Fruit fly (Drosophila melanogaster) S2 (cell line): ENCODE measurements around the gene hh.

ENCODE experiments used
- CG8478 ChIP-seq: fragments of >200 bp; optimal IDR thresholded peaks from 2 replicates; lab custom pipeline; 2018
- CTCF ChIP-seq, 2 experiments: fragments of >200 bp; optimal IDR thresholded peaks; 2 replicates each; lab custom pipeline; 2018

Gene hh

DNA sequence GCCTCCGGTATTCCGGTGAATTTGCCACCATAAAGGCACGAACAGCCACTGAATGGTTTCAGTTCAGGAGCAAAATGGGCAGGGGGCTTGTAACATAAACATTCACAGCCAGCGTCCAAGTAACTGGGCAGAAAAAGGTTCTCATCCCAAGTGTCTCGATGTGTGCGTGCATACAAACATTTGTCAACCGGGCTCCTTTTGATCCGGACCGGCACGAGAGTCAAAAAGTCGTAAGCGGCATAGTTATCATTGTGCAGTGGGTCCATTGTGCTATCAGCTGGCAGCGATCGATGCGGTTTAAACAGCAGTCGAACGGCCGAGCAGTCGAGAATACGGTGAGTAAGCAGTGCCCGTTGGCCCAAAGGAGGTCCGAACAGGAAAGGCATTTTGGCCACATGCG, 4.0 kb upstream of the hh start:
- TF ChIP-seq CTCF (optimal IDR thresholded peaks at IDR 0.05; lab: Kevin White, UChicago) (no peak), CG8478 (lab: Kevin White, UChicago) (no peak)

dm6 chr3R:23144654-23145053, 2.9 kb upstream of the hh start:
- TF ChIP-seq CG8478 (lab: Kevin White, UChicago) (no peak), CTCF (optimal IDR thresholded peaks at IDR 0.05; lab: Kevin White, UChicago) (no peak)

- TF ChIP-seq CG8478 (lab: Kevin White, UChicago) (no peak), CTCF (optimal IDR thresholded peaks at IDR 0.05; lab: Kevin White, UChicago) (no peak)
Measured at dm6 chr3R:23143440-23143839, 1.7 kb upstream of the hh start.

DNA sequence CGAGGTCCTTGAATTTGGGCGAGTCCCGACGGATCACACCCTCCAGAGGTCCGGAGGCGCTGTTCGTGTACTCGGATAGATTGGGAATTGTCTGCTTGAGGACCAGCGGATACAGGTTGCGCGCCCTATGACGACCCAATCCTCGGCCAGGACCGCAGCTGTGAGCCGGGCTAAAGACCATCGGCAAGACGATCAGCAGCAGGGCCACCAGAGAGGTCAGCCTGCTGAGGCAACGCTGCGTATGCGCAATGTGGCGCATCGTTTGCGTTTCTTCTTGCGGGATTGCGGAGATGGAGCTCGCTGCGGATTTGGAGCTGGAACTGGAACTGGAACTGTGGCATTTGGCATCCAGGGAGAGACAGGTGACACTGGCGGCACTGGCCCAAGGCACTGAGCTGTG, 593 bp downstream of the hh start:
- TF ChIP-seq CTCF (optimal IDR thresholded peaks at IDR 0.05; lab: Kevin White, UChicago) (no peak), CG8478 (lab: Kevin White, UChicago) (no peak)

DNA sequence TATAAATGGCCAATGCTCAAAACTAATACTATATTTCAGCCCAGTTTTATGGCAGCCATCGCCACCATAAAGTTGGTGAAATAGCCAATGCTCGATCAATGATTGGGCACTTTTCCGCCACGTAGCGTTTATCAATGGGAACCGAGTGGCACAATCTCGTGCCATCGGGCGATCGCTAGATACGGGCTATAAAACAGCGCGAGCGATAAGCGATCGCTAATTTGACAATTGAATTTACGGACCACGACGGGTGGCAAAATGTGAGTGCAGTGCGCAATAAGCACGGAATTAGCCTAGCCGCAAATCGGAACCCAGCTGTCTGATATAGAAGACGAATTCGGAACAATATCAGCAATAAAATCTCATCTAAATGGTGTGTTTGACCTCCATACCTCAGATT, 1.4 kb downstream of the hh start:
- TF ChIP-seq CG8478 (lab: Kevin White, UChicago) (no peak), CTCF (optimal IDR thresholded peaks at IDR 0.05; lab: Kevin White, UChicago) (no peak)

dm6 chr3R:23139634-23140010, 2.1 kb downstream of the hh start:
- TF ChIP-seq CG8478 (lab: Kevin White, UChicago): no peak
- TF ChIP-seq CTCF (optimal IDR thresholded peaks at IDR 0.05; lab: Kevin White, UChicago): no peak

dm6 chr3R:23138992-23139633, 2.6 kb downstream of the hh start:
- no peak for TF ChIP-seq CG8478 (lab: Kevin White, UChicago)
- TF ChIP-seq CTCF (optimal IDR thresholded peaks at IDR 0.05; lab: Kevin White, UChicago): no peak

- TF ChIP-seq CG8478 (lab: Kevin White, UChicago) (no peak), CTCF (optimal IDR thresholded peaks at IDR 0.05; lab: Kevin White, UChicago) (no peak)
Measured at dm6 chr3R:23138439-23138838, 3.3 kb downstream of the hh start.

- TF ChIP-seq CTCF (optimal IDR thresholded peaks at IDR 0.05; lab: Kevin White, UChicago) (no peak), CG8478 (lab: Kevin White, UChicago) (no peak)
Measured at dm6 chr3R:23134690-23135089, 7.0 kb downstream of the hh start.

- TF ChIP-seq CTCF (optimal IDR thresholded peaks at IDR 0.05; lab: Kevin White, UChicago) (no peak), CG8478 (lab: Kevin White, UChicago) (no peak)
Measured at dm6 chr3R:23133301-23133828, 8.3 kb downstream of the hh start.

DNA sequence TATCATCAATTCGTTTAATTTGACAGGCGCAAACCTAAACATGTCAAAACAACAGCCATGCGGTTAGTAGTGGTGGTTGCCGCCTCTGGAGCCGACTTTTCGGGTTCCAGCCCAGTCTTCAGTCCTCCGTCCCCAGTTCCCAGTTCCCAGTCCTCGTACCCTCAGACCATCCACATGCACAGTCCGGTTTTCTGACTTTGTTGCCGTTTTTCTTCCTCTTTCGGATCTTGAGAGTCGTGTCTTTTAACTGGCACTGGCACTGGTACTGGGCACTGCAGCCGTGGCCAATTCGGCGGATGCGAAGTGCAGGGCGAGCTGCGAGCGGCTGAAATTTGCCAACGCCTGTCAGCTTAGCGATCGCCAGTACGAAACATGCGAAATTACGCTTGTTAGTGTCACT, 9.4 kb downstream of the hh start:
- TF ChIP-seq CG8478 (lab: Kevin White, UChicago): no peak
- TF ChIP-seq CTCF (optimal IDR thresholded peaks at IDR 0.05; lab: Kevin White, UChicago): no peak

DNA sequence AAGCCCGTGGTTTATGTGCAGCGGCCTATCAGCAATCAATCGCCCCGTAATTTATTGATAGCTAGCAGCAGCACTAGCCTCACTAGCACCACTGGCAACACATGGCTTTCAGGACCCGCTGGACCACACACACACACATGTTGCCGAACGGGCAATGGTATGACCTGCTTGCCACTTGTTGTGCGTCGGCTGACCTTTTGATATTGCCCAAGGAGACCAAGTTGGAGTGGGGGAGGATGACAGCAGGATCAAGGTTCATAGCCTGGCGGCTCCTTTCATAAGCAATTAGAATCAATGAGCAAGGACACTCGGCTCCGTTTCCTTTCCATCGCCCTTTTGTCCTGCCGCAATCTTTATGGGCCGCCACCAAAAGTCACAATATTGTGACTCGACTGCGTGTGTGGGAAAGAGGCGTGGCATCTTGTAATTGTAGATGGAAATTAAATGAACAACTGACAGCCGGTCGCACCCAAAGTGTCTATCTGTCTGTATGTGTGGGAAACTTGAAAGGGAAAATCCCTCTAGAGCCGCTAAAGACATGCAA, 10.3 kb downstream of the hh start:
- no peak for TF ChIP-seq CTCF (optimal IDR thresholded peaks at IDR 0.05; lab: Kevin White, UChicago)
- no peak for TF ChIP-seq CG8478 (lab: Kevin White, UChicago)

DNA sequence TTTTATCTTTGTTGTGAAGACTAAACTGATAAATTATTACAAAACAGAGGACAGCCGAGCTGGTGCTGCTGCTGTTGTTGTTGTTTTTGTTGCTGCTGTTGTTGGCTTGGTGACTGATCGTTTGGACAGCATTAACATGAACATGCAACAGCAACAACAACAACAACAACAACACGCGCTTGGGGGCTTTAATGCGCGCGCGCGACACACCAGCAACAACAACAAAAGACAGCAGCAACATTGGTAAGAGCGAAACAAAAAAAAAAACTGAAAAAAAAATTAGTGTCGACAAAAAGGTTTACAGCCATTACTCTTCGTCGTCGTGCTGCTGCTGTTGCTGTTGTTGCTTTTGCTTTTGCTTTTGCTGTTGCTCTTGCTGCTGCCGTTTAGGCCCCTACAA, 10.8 kb downstream of the hh start:
- TF ChIP-seq CG8478 (lab: Kevin White, UChicago): no peak
- no peak for TF ChIP-seq CTCF (optimal IDR thresholded peaks at IDR 0.05; lab: Kevin White, UChicago)

DNA sequence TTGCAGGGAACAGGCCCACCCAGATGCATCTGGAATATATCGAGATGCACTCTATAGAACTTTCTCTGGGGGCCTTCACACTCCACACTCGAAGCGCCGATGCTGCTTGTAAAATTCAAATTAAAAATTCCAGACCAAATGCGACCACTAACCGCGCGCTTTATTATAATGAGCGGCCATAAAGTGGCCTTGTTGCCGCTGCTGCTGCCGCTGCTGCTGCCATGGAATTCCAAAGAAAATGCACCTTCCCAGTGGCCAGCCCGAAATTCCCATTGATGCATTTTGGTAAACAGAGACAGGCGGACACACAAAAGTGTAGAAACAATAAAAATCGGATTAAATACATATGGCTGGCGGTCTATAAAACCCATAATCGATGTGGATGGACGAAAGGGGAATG, 11.5 kb downstream of the hh start:
- TF ChIP-seq CG8478 (lab: Kevin White, UChicago): no peak
- no peak for TF ChIP-seq CTCF (optimal IDR thresholded peaks at IDR 0.05; lab: Kevin White, UChicago)

DNA sequence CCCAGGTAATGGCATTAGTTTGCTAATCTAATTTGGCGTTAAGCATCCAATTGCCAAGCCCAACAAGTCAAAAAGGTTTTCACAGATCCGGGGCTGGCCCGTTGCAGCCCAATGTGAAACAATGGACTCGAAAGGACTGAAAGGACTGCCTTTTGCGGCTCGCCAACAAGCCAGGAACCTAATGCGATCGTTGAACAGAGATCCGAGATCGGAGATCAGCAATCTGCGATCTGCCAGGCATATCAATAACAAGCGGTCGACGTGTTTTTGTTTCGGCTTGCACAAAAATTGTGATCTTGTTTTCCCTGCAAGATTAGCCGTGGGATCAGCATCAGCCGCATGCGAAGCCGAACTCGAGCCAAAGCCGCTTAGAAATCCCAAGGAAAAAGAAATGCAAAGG, 12.1 kb downstream of the hh start:
- TF ChIP-seq CG8478 (lab: Kevin White, UChicago) (no peak), CTCF (optimal IDR thresholded peaks at IDR 0.05; lab: Kevin White, UChicago) (no peak)

dm6 chr3R:23127796-23128195, 13.9 kb downstream of the hh start, which contains the start of gene CG31457:
TSS of gene CG31457 (minus strand) at chr3R:23127981.
- TF ChIP-seq CG8478 (lab: Kevin White, UChicago) (no peak), CTCF (optimal IDR thresholded peaks at IDR 0.05; lab: Kevin White, UChicago) (peak; percentile 49 to 50)
